Worm (Caenorhabditis elegans) whole organism, L4 larva: Measurements from ENCODE around the gene gtf-2E2.

ENCODE experiments used
- D1046.2 ChIP-seq: fragments of 200-800 bp; sonication (Bioruptor generic); IDR thresholded peaks from 2 replicates; pipeline ENCODE4 v1.3.6; 2022; ENCODE audit warnings: missing genetic modification characterization, missing compliant biosample characterization
- ama-1 ChIP-seq: fragments of 150-350 bp; optimal IDR thresholded peaks from 2 replicates; lab custom pipeline; 2014; ENCODE audit warnings: inconsistent platforms, mixed read lengths
- arid-1 ChIP-seq: fragments of 200-800 bp; sonication (Bioruptor generic); conservative IDR thresholded peaks from 2 replicates; pipeline ENCODE4 v1.3.6; 2022; ENCODE audit warnings: missing genetic modification reagents, missing genetic modification characterization, missing compliant biosample characterization
- ctbp-1 ChIP-seq: fragments of 200-800 bp; sonication (Bioruptor generic); IDR thresholded peaks from 2 replicates; pipeline ENCODE4 v1.3.6; 2022; ENCODE audit warnings: missing genetic modification reagents, missing genetic modification characterization, missing compliant biosample characterization
- dmd-9 ChIP-seq: fragments of 200-800 bp; sonication (Bioruptor generic); IDR thresholded peaks from 2 replicates; pipeline ENCODE4 v1.3.6; 2022; ENCODE audit warnings: missing genetic modification reagents, missing genetic modification characterization, missing compliant biosample characterization
- lin-15B ChIP-seq: fragments of 150-350 bp; sonication (generic microtip); optimal IDR thresholded peaks from 3 replicates; lab custom pipeline; 2014; ENCODE audit warnings: missing biosample characterization, missing genetic modification characterization
- nhr-237 ChIP-seq: sonication (generic microtip); optimal IDR thresholded peaks from 2 replicates; lab custom pipeline; 2017; ENCODE audit warnings: missing biosample characterization, missing genetic modification characterization
- nhr-25 ChIP-seq: sonication (generic microtip); optimal IDR thresholded peaks from 2 replicates; lab custom pipeline; 2017; ENCODE audit warnings: missing genetic modification characterization, mild to moderate bottlenecking, missing compliant biosample characterization, antibody characterized with exemption, moderate library complexity, borderline replicate concordance; ENCODE audit not compliant: insufficient read depth
- nhr-28 ChIP-seq: fragments of 150-350 bp; optimal IDR thresholded peaks from 2 replicates; lab custom pipeline; 2014; ENCODE audit warnings: missing biosample characterization, missing genetic modification characterization
- nhr-77 ChIP-seq: fragments of 150-350 bp; optimal IDR thresholded peaks from 2 replicates; lab custom pipeline; 2014; ENCODE audit warnings: missing biosample characterization, missing genetic modification characterization
- unc-39 ChIP-seq: sonication (generic microtip); optimal IDR thresholded peaks from 2 replicates; lab custom pipeline; 2017; ENCODE audit warnings: missing biosample characterization, missing genetic modification characterization

DNA sequence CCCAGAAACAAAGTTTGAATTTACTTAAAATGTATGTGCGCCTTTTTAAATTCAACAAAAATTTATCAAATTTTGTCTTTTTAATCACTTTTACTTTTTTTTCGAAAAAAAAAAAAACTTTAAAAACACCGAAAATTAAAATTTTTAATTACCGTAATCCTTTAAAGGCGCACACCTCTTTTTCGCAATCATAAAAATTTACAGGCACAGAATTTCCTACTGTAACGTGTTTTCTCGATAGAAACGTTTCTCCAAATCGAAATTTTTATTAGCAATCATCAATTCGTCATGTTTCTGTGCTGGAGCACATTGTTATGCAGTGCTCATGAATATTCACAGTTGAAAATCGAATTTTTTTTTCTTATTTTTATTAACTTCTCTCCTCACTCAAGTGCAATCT is 5.8 kb downstream of the gtf-2E2 start:
- TF ChIP-seq nhr-28 (no peak), ama-1 (lab: Kevin White, UChicago) (no peak), nhr-25 (no peak), dmd-9 (no peak), ctbp-1 (GFP tag; lab: Robert Waterston, UW) (no peak), D1046.2 (GFP tag; lab: Robert Waterston, UW) (no peak), nhr-237 (tag; lab: Kevin White, UChicago) (no peak), nhr-77 (tag; lab: Kevin White, UChicago) (no peak), lin-15B (tag; lab: Kevin White, UChicago) (no peak), unc-39 (no peak), arid-1 (GFP tag; lab: Robert Waterston, UW) (no peak)
